Worm (Caenorhabditis elegans): ENCODE results near the gene K07F5.14.
"Not testable (repeated sequence)": the region's sequence is repeated elsewhere in the genome, so short reads cannot be mapped to it uniquely, and the experiment has no call there.

Gene K07F5.14

ce11 chrIV:9884257-9884656 is 22.2 kb downstream of the K07F5.14 start, which contains the start of the genes prp-18 and mccc-1 (continued):
- TF ChIP-seq ets-5 (GFP tag; IDR thresholded peaks at IDR 0.05) (no peak), nhr-85 (tag) (peak; percentile 33), hlh-4 (tag; optimal IDR thresholded peaks at IDR 0.05) (no peak), snu-23 (GFP tag; optimal IDR thresholded peaks at IDR 0.05) (peak; percentile 61), dpl-1 (GFP tag; optimal IDR thresholded peaks at IDR 0.05) (peak; percentile 43 to 69 (median 60)), lsy-2 (tag; optimal IDR thresholded peaks at IDR 0.05) (peak in 1 of 2 experiments; percentile 57), swsn-7 (tag; optimal IDR thresholded peaks at IDR 0.05) (peak; percentile 33), C34B4.2 (tag; optimal IDR thresholded peaks at IDR 0.05) (no peak), blmp-1 (tag; optimal IDR thresholded peaks at IDR 0.05) (peak; percentile 30), skn-1 (tag; optimal IDR thresholded peaks at IDR 0.05) (peak; percentile 28), unc-130 (tag; optimal IDR thresholded peaks at IDR 0.05) (peak; percentile 9)

- no peak for TF ChIP-seq efl-1 (optimal IDR thresholded peaks at IDR 0.05)
- peak in 1 of 2 experiments; percentile 43 for TF ChIP-seq efl-1 (GFP tag; optimal IDR thresholded peaks at IDR 0.05 in 1 of 2)
- TF ChIP-seq elt-2 (tag; optimal IDR thresholded peaks at IDR 0.05) = no peak
- no peak for TF ChIP-seq lsy-2 (tag; optimal IDR thresholded peaks at IDR 0.05)
Observed at ce11 chrIV:9889857-9890256, 27.8 kb downstream of the K07F5.14 start, which contains the start of gene ttbk-3. Gene ttbk-3 (minus strand): TSS chrIV:9889957.

- TF ChIP-seq ceh-8 (GFP tag; optimal IDR thresholded peaks at IDR 0.05) (no peak), lin-13 (GFP tag; optimal IDR thresholded peaks at IDR 0.05) (no peak), egl-13 (tag; optimal IDR thresholded peaks at IDR 0.05) (no peak)
Observed at ce11 chrIV:9891938-9892337, 29.9 kb downstream of the K07F5.14 start, which contains the start of gene F32B6.4. Gene F32B6.4 (minus strand): TSS chrIV:9892038.

- TF ChIP-seq nhr-84, nhr-28, nhr-12 (tag; optimal IDR thresholded peaks at IDR 0.05): not testable (repeated sequence)
Observed at ce11 chrIV:9893649-9894048, 31.6 kb downstream of the K07F5.14 start, which contains the start of gene sss-1. Gene sss-1 (minus strand): TSS chrIV:9893749.

- not testable (repeated sequence) for TF ChIP-seq skn-1 (tag; optimal IDR thresholded peaks at IDR 0.05); mab-9 (GFP tag; IDR thresholded peaks at IDR 0.05); grh-1 (GFP tag; IDR thresholded peaks at IDR 0.05)
Observed at ce11 chrIV:9894331-9894730, 32.3 kb downstream of the K07F5.14 start, which contains the start of gene msp-77. Gene msp-77 (plus strand): TSS chrIV:9894631.

- TF ChIP-seq xbp-1 (tag; optimal IDR thresholded peaks at IDR 0.05) = no peak
- no peak for TF ChIP-seq unc-30 (tag; optimal IDR thresholded peaks at IDR 0.05)
- no peak for TF ChIP-seq elt-3 (tag; optimal IDR thresholded peaks at IDR 0.05)
- TF ChIP-seq ztf-11 (tag; optimal IDR thresholded peaks at IDR 0.05) = no peak
- no peak for TF ChIP-seq C34B4.2 (tag; optimal IDR thresholded peaks at IDR 0.05)
Observed at ce11 chrIV:9895088-9895487, 33.1 kb downstream of the K07F5.14 start, which contains the start of gene ssp-32. Gene ssp-32 (plus strand): TSS chrIV:9895388.

ce11 chrIV:9898712-9899111 is 36.7 kb downstream of the K07F5.14 start, which contains the start of gene tbc-3:
Gene tbc-3 (plus strand): TSS chrIV:9899012.
- TF ChIP-seq efl-1 (optimal IDR thresholded peaks at IDR 0.05) = no peak
- TF ChIP-seq efl-1 (GFP tag; optimal IDR thresholded peaks at IDR 0.05 in 1 of 2) = peak in 1 of 2 experiments; percentile 21
- no peak for TF ChIP-seq sptf-1 (tag; optimal IDR thresholded peaks at IDR 0.05)

ce11 chrIV:9899227-9899626 is 37.2 kb downstream of the K07F5.14 start:
- TF ChIP-seq dpl-1 (GFP tag; optimal IDR thresholded peaks at IDR 0.05) (peak; percentile 13 to 42 (median 31)), alr-1 (tag; optimal IDR thresholded peaks at IDR 0.05; ENCODE audit: borderline replicate concordance) (no peak), fkh-10 (GFP tag; optimal IDR thresholded peaks at IDR 0.05) (peak; percentile 14), lin-14 (GFP tag; optimal IDR thresholded peaks at IDR 0.05) (peak; percentile 62), lin-35 (GFP tag; optimal IDR thresholded peaks at IDR 0.05) (peak; percentile 10 to 66), ceh-82 (tag; optimal IDR thresholded peaks at IDR 0.05) (peak in 1 of 3 experiments; percentile 7), mep-1 (tag; optimal IDR thresholded peaks at IDR 0.05) (peak; percentile 19), sox-4 (tag; optimal IDR thresholded peaks at IDR 0.05) (no peak), efl-1 (optimal IDR thresholded peaks at IDR 0.05) (peak; percentile 34 to 45), efl-1 (GFP tag; optimal IDR thresholded peaks at IDR 0.05 in 1 of 2) (peak; percentile 37 to 93)

Data from whole organism, L1 larva.